Fruit fly (Drosophila melanogaster): ENCODE results near the gene CG5004.

CG5004 gene

DNA sequence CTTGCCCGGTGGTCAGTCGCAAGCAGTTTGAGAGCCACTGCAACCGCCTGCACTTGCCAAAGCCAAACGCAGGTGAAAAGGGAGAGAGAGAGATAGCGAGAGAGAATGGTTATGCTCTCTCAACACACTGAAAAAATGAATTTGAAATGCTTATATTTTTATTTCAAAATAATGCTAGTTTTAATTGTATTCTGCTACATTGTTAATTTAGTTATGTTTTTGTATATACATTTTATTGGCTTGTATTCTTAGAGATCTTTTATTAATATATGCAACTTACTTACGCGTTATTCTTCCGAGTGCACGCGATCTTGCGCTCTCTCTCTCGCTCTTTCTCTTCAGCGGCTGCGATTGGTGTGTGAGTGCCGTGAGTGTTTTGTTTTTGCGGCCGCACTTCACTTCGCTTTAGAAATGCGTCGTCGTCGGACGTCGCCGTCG lies 71.1 kb downstream of the CG5004 start (continued):
- TF ChIP-seq Six4 (GFP tag; optimal IDR thresholded peaks at IDR 0.05) = peak; percentile 97
- TF ChIP-seq CG2678 (tag; optimal IDR thresholded peaks at IDR 0.05) = peak; percentile 98
- TF ChIP-seq CG10565 (GFP tag; optimal IDR thresholded peaks at IDR 0.05) = peak; percentile 77
- no peak for TF ChIP-seq Atf3 (GFP tag; optimal IDR thresholded peaks at IDR 0.05)
- TF ChIP-seq Hr78 (GFP tag; optimal IDR thresholded peaks at IDR 0.05) = peak in 1 of 2 experiments; percentile 93
- peak; percentile 98 for TF ChIP-seq peb (GFP tag; IDR thresholded peaks at IDR 0.05)
- peak; percentile 99 for TF ChIP-seq dmrt99B (tag; optimal IDR thresholded peaks at IDR 0.05)
- TF ChIP-seq pb (GFP tag; optimal IDR thresholded peaks at IDR 0.05) = peak; percentile 94
- no peak for TF ChIP-seq HmgZ (tag; optimal IDR thresholded peaks at IDR 0.05)
- TF ChIP-seq E2f1 (GFP tag; IDR thresholded peaks at IDR 0.05) = peak; percentile 99
- TF ChIP-seq disco-r (GFP tag; optimal IDR thresholded peaks at IDR 0.05) = no peak
- no peak for TF ChIP-seq mld (GFP tag; IDR thresholded peaks at IDR 0.05; ENCODE audit: partially characterized antibody)
- TF ChIP-seq Max (GFP tag; optimal IDR thresholded peaks at IDR 0.05) = peak; percentile 97
- peak; percentile 94 for TF ChIP-seq Taf1 (GFP tag; IDR thresholded peaks at IDR 0.05)
- peak; percentile 99 for TF ChIP-seq CG34422 (GFP tag; IDR thresholded peaks at IDR 0.05)
- peak; percentile 97 for TF ChIP-seq Aef1 (GFP tag; IDR thresholded peaks at IDR 0.05)
- peak; percentile 75 for TF ChIP-seq CG3995 (GFP tag; optimal IDR thresholded peaks at IDR 0.05)
- no peak for TF ChIP-seq CG18619 (GFP tag; optimal IDR thresholded peaks at IDR 0.05)
- TF ChIP-seq CG2129 (GFP tag; IDR thresholded peaks at IDR 0.05; ENCODE audit: partially characterized antibody) = no peak
- peak; percentile 98 for TF ChIP-seq dimm (GFP tag; IDR thresholded peaks at IDR 0.05)
- peak; percentile 80 for TF ChIP-seq btn (GFP tag; optimal IDR thresholded peaks at IDR 0.05)
- TF ChIP-seq CG7839 (tag; optimal IDR thresholded peaks at IDR 0.05) = peak; percentile 99
- TF ChIP-seq MBD-R2 (GFP tag; IDR thresholded peaks at IDR 0.05) = peak; percentile 98
- TF ChIP-seq Dip2 (GFP tag; IDR thresholded peaks at IDR 0.05) = peak; percentile 78
- TF ChIP-seq gcm (GFP tag; optimal IDR thresholded peaks at IDR 0.05) = no peak
- TF ChIP-seq CG9932 (GFP tag; IDR thresholded peaks at IDR 0.05) = peak; percentile 73
- TF ChIP-seq nom (GFP tag; optimal IDR thresholded peaks at IDR 0.05) = peak; percentile 94
- TF ChIP-seq CG12155 (GFP tag; optimal IDR thresholded peaks at IDR 0.05) = peak; percentile 77
- TF ChIP-seq B-H1 (GFP tag; IDR thresholded peaks at IDR 0.05) = peak; percentile 98
- no peak for TF ChIP-seq crp (GFP tag; optimal IDR thresholded peaks at IDR 0.05)
- TF ChIP-seq HmgD (GFP tag; optimal IDR thresholded peaks at IDR 0.05) = no peak
- TF ChIP-seq CG13424 (tag; optimal IDR thresholded peaks at IDR 0.05) = peak; percentile 99
- TF ChIP-seq hbn (GFP tag; IDR thresholded peaks at IDR 0.05; ENCODE audit: partially characterized antibody) = no peak
- no peak for TF ChIP-seq Scr (GFP tag; IDR thresholded peaks at IDR 0.05; ENCODE audit: partially characterized antibody)
- peak; percentile 87 to 93 for TF ChIP-seq Trl (optimal IDR thresholded peaks at IDR 0.05)
- TF ChIP-seq Trl (GFP tag; optimal IDR thresholded peaks at IDR 0.05) = peak; percentile 93
- TF ChIP-seq pho (GFP tag; optimal IDR thresholded peaks at IDR 0.05) = no peak
- peak; percentile 47 for TF ChIP-seq her (GFP tag; optimal IDR thresholded peaks at IDR 0.05)
- TF ChIP-seq mirr (GFP tag; optimal IDR thresholded peaks at IDR 0.05) = peak; percentile 62
- TF ChIP-seq CG4360 (GFP tag; IDR thresholded peaks at IDR 0.05) = peak; percentile 88
- peak; percentile 93 for TF ChIP-seq CG11696 (GFP tag; IDR thresholded peaks at IDR 0.05)
- TF ChIP-seq zfh1 (GFP tag; IDR thresholded peaks at IDR 0.05) = peak; percentile 99
- TF ChIP-seq Lpt (GFP tag; optimal IDR thresholded peaks at IDR 0.05) = no peak
- peak; percentile 98 for TF ChIP-seq CG10209 (GFP tag; optimal IDR thresholded peaks at IDR 0.05)
- TF ChIP-seq CG12236 (GFP tag; optimal IDR thresholded peaks at IDR 0.05) = no peak
- peak; percentile 39 for TF ChIP-seq Usf (GFP tag; optimal IDR thresholded peaks at IDR 0.05)
- TF ChIP-seq CG12769 (tag; optimal IDR thresholded peaks at IDR 0.05) = no peak
- TF ChIP-seq Kr (GFP tag; optimal IDR thresholded peaks at IDR 0.05) = peak; percentile 63
- TF ChIP-seq CG10267 (tag; optimal IDR thresholded peaks at IDR 0.05) = peak; percentile 96
- TF ChIP-seq Sox102F (GFP tag; optimal IDR thresholded peaks at IDR 0.05) = no peak
- TF ChIP-seq Dad (GFP tag; optimal IDR thresholded peaks at IDR 0.05) = peak; percentile 96

Measured in whole organism, embryonic.